Fruit fly (Drosophila melanogaster) whole organism, pupa: ENCODE measurements around the gene lilli.

ENCODE experiments used
- CG10348 ChIP-seq: fragments of 200-800 bp; sonication (Bioruptor generic); IDR thresholded peaks from 2 replicates; pipeline ENCODE4 v1.3.6; 2022; ENCODE audit warnings: missing biosample characterization, missing genetic modification characterization
- CG12605 ChIP-seq: fragments of 200-800 bp; sonication (Bioruptor generic); IDR thresholded peaks from 2 replicates; pipeline ENCODE4 v1.3.6; 2022; ENCODE audit warnings: missing biosample characterization, missing genetic modification characterization
- CG13204 ChIP-seq: fragments of 200-800 bp; sonication (Bioruptor generic); optimal IDR thresholded peaks from 2 replicates; lab custom pipeline; 2018; ENCODE audit warnings: missing biosample characterization, mild to moderate bottlenecking, missing genetic modification characterization, moderate library complexity
- CG14655 ChIP-seq: fragments of 200-800 bp; sonication (Bioruptor generic); optimal IDR thresholded peaks from 3 replicates; lab custom pipeline; 2017; ENCODE audit warnings: mild to moderate bottlenecking, missing biosample characterization, missing genetic modification reagents, missing genetic modification characterization
- CG15710 ChIP-seq: fragments of 200-800 bp; sonication (Bioruptor generic); optimal IDR thresholded peaks from 2 replicates; lab custom pipeline; 2018; ENCODE audit warnings: missing biosample characterization, mild to moderate bottlenecking, missing genetic modification characterization, moderate library complexity
- CG17806 ChIP-seq: fragments of 200-800 bp; sonication (Bioruptor generic); optimal IDR thresholded peaks from 2 replicates; lab custom pipeline; 2018; ENCODE audit warnings: missing biosample characterization, mild to moderate bottlenecking, missing genetic modification characterization, moderate library complexity
- CG32121 ChIP-seq: fragments of 200-800 bp; sonication (Bioruptor generic); IDR thresholded peaks from 2 replicates; pipeline ENCODE4 v1.3.6; 2022; ENCODE audit warnings: missing biosample characterization, missing genetic modification characterization
- CG34367 ChIP-seq: fragments of 200-800 bp; sonication (Bioruptor generic); optimal IDR thresholded peaks from 2 replicates; lab custom pipeline; 2018; ENCODE audit warnings: missing biosample characterization, mild to moderate bottlenecking, missing genetic modification characterization
- CG4496 ChIP-seq: fragments of 200-800 bp; sonication (Bioruptor generic); IDR thresholded peaks from 3 replicates; pipeline ENCODE4 v1.3.6; 2022; ENCODE audit warnings: missing biosample characterization, missing genetic modification characterization
- CG8159 ChIP-seq: fragments of 200-800 bp; sonication (Bioruptor generic); optimal IDR thresholded peaks from 3 replicates; lab custom pipeline; 2018; ENCODE audit warnings: missing biosample characterization, mild to moderate bottlenecking, missing genetic modification characterization, moderate library complexity
- CG8301 ChIP-seq: fragments of 200-800 bp; sonication (Bioruptor generic); optimal IDR thresholded peaks from 2 replicates; lab custom pipeline; 2018; ENCODE audit warnings: missing biosample characterization, mild to moderate bottlenecking, missing genetic modification characterization
- CG9948 ChIP-seq: fragments of 200-800 bp; sonication (Bioruptor generic); optimal IDR thresholded peaks from 2 replicates; lab custom pipeline; 2018; ENCODE audit warnings: missing biosample characterization, mild to moderate bottlenecking, missing genetic modification characterization, moderate library complexity
- D1 ChIP-seq: fragments of 200-800 bp; sonication (Bioruptor generic); optimal IDR thresholded peaks from 2 replicates; lab custom pipeline; 2018; ENCODE audit warnings: missing biosample characterization, mild to moderate bottlenecking, missing genetic modification characterization, moderate library complexity
- EcR ChIP-seq: fragments of 200-800 bp; sonication (Bioruptor generic); optimal IDR thresholded peaks from 3 replicates; lab custom pipeline; 2019; ENCODE audit warnings: missing biosample characterization, missing genetic modification characterization, mild to moderate bottlenecking, moderate library complexity, missing genetic modification reagents
- Ets98B ChIP-seq: fragments of 200-800 bp; sonication (Bioruptor generic); IDR thresholded peaks from 2 replicates; pipeline ENCODE4 v1.3.6; 2022; ENCODE audit warnings: missing biosample characterization, missing genetic modification characterization
- Pif1A ChIP-seq: fragments of 200-800 bp; sonication (Bioruptor generic); optimal IDR thresholded peaks from 3 replicates; lab custom pipeline; 2016; ENCODE audit warnings: missing biosample characterization, missing genetic modification characterization
- Pif1B ChIP-seq: fragments of 200-800 bp; sonication (Bioruptor generic); optimal IDR thresholded peaks from 3 replicates; lab custom pipeline; 2016; ENCODE audit warnings: missing biosample characterization, missing genetic modification characterization
- Snoo ChIP-seq: fragments of 200-800 bp; sonication (Bioruptor generic); optimal IDR thresholded peaks from 3 replicates; lab custom pipeline; 2017; ENCODE audit warnings: missing biosample characterization, mild to moderate bottlenecking, missing genetic modification characterization, inconsistent platforms
- fd96Ca ChIP-seq: fragments of 200-800 bp; sonication (Bioruptor generic); IDR thresholded peaks from 3 replicates; pipeline ENCODE4 v1.3.6; 2022; ENCODE audit warnings: missing biosample characterization, missing genetic modification characterization
- gl ChIP-seq: fragments of 200-800 bp; sonication (Bioruptor generic); optimal IDR thresholded peaks from 2 replicates; lab custom pipeline; 2018; ENCODE audit warnings: missing biosample characterization, mild to moderate bottlenecking, missing genetic modification characterization
- rn ChIP-seq: fragments of 200-800 bp; sonication (Bioruptor generic); IDR thresholded peaks from 2 replicates; pipeline ENCODE4 v1.3.6; 2022; ENCODE audit warnings: missing biosample characterization, missing genetic modification characterization

lilli gene

dm6 chr2L:2897024-2897549 is 11.4 kb downstream of the lilli start:
- TF ChIP-seq EcR (GFP tag; lab: Kevin White, UChicago) = no peak
- TF ChIP-seq Pif1A = peak; percentile 79
- TF ChIP-seq Pif1B (GFP tag; lab: Kevin White, UChicago) = peak; percentile 59
- peak; percentile 70; the same call in 1 of the 2 replicates for TF ChIP-seq CG12605 (GFP tag; lab: Robert Waterston, UW)
- peak; percentile 60 for TF ChIP-seq CG9948 (tag; lab: Kevin White, UChicago)
- TF ChIP-seq D1 (tag; lab: Kevin White, UChicago) = peak; percentile 37
- peak; percentile 37 for TF ChIP-seq CG15710 (tag; lab: Kevin White, UChicago)
- TF ChIP-seq CG17806 (tag; lab: Kevin White, UChicago) = peak; percentile 56
- TF ChIP-seq Snoo (tag; lab: Kevin White, UChicago) = peak; percentile 8
- TF ChIP-seq CG8159 = peak; percentile 54
- peak; percentile 90 for TF ChIP-seq CG4496 (GFP tag; lab: Robert Waterston, UW)
- peak; percentile 12 for TF ChIP-seq CG34367 (tag; lab: Kevin White, UChicago)
- TF ChIP-seq CG8301 = peak; percentile 62
- TF ChIP-seq CG14655 (GFP tag; lab: Kevin White, UChicago) = peak; percentile 74
- TF ChIP-seq CG13204 (GFP tag; lab: Kevin White, UChicago) = no peak
- TF ChIP-seq CG32121 = peak; percentile 84
- TF ChIP-seq rn = peak; percentile 71
- no peak for TF ChIP-seq gl
- TF ChIP-seq CG10348 = 0 out of 2 replicates have a peak, but pooled peaks have one; percentile 33
- TF ChIP-seq fd96Ca (GFP tag; lab: Robert Waterston, UW) = peak; percentile 85
- TF ChIP-seq Ets98B (GFP tag; lab: Robert Waterston, UW) = peak; percentile 91

dm6 chr2L:2897710-2898109 is 12.0 kb downstream of the lilli start:
- TF ChIP-seq Pif1B (GFP tag; lab: Kevin White, UChicago) = no peak
- no peak for TF ChIP-seq CG17806 (tag; lab: Kevin White, UChicago)
- no peak for TF ChIP-seq CG9948 (tag; lab: Kevin White, UChicago)
- TF ChIP-seq D1 (tag; lab: Kevin White, UChicago) = no peak
- no peak for TF ChIP-seq CG8159
- no peak for TF ChIP-seq CG4496 (GFP tag; lab: Robert Waterston, UW)
- no peak for TF ChIP-seq CG8301

- TF ChIP-seq gl = no peak
- peak; percentile 13 for TF ChIP-seq EcR (GFP tag; lab: Kevin White, UChicago)
- no peak for TF ChIP-seq Pif1A
- no peak for TF ChIP-seq Snoo (tag; lab: Kevin White, UChicago)
- no peak for TF ChIP-seq CG14655 (GFP tag; lab: Kevin White, UChicago)
- TF ChIP-seq, all 21 proteins: peak for 1
These were observed 12.5 kb downstream of the lilli start for dm6 chr2L:2898247-2898646.

- TF ChIP-seq Snoo (tag; lab: Kevin White, UChicago) (no peak), CG13204 (GFP tag; lab: Kevin White, UChicago) (no peak), Pif1A (no peak), EcR (GFP tag; lab: Kevin White, UChicago) (peak; percentile 75), CG15710 (tag; lab: Kevin White, UChicago) (no peak), CG9948 (tag; lab: Kevin White, UChicago) (no peak), D1 (tag; lab: Kevin White, UChicago) (no peak), CG8159 (no peak), Pif1B (GFP tag; lab: Kevin White, UChicago) (no peak), CG4496 (GFP tag; lab: Robert Waterston, UW) (no peak), CG12605 (GFP tag; lab: Robert Waterston, UW) (no peak), rn (no peak), fd96Ca (GFP tag; lab: Robert Waterston, UW) (no peak), CG14655 (GFP tag; lab: Kevin White, UChicago) (peak; percentile 4), CG10348 (no peak)
These were observed 14.8 kb downstream of the lilli start for dm6 chr2L:2900392-2901028.

dm6 chr2L:2901445-2901844 is 15.7 kb downstream of the lilli start:
- TF ChIP-seq CG34367 (tag; lab: Kevin White, UChicago) (no peak), CG17806 (tag; lab: Kevin White, UChicago) (no peak)
- TF ChIP-seq, all 21 proteins: peak for 0

dm6 chr2L:2903649-2904048 is 17.9 kb downstream of the lilli start:
- TF ChIP-seq fd96Ca (GFP tag; lab: Robert Waterston, UW) = no peak
- TF ChIP-seq CG10348 = no peak
- TF ChIP-seq Snoo (tag; lab: Kevin White, UChicago) = no peak
- no peak for TF ChIP-seq CG8301
- no peak for TF ChIP-seq CG12605 (GFP tag; lab: Robert Waterston, UW)
- TF ChIP-seq CG4496 (GFP tag; lab: Robert Waterston, UW) = no peak
- no peak for TF ChIP-seq Ets98B (GFP tag; lab: Robert Waterston, UW)
- no peak for TF ChIP-seq CG17806 (tag; lab: Kevin White, UChicago)
- TF ChIP-seq CG14655 (GFP tag; lab: Kevin White, UChicago) = no peak
- TF ChIP-seq Pif1B (GFP tag; lab: Kevin White, UChicago) = no peak
